Fruit fly (Drosophila melanogaster): ENCODE results near the gene Arp8.

dm6 chrX:17856029-17856428, 4.6 kb downstream of the Arp8 start, which contains the start of gene Mco4:
- TF ChIP-seq Hr38 (GFP tag; optimal IDR thresholded peaks at IDR 0.05) (no peak), salr (GFP tag; optimal IDR thresholded peaks at IDR 0.05) (no peak), CG34406 (GFP tag; optimal IDR thresholded peaks at IDR 0.05) (no peak), Ets96B (tag; optimal IDR thresholded peaks at IDR 0.05) (no peak), CG4318 (GFP tag; optimal IDR thresholded peaks at IDR 0.05) (no peak), Lpt (GFP tag; optimal IDR thresholded peaks at IDR 0.05) (no peak), esn (GFP tag; optimal IDR thresholded peaks at IDR 0.05) (no peak), Gug (GFP tag; IDR thresholded peaks at IDR 0.05) (no peak), CG8632 (GFP tag; optimal IDR thresholded peaks at IDR 0.05) (no peak), Blimp-1 (GFP tag; optimal IDR thresholded peaks at IDR 0.05) (no peak), CG31627 (GFP tag; optimal IDR thresholded peaks at IDR 0.05) (no peak), CG6792 (GFP tag; optimal IDR thresholded peaks at IDR 0.05) (no peak), acj6 (GFP tag; optimal IDR thresholded peaks at IDR 0.05) (no peak), CG3032 (tag; optimal IDR thresholded peaks at IDR 0.05) (no peak)

Measured in whole organism, prepupa.